Worm (Caenorhabditis elegans) whole organism, L4/young adult: Measurements from ENCODE around the gene T24E12.1.

Experiments used
- W03F9.2 ChIP-seq: fragments of 150-350 bp; optimal IDR thresholded peaks from 2 replicates; lab custom pipeline; 2014; ENCODE audit warnings: missing biosample characterization, missing genetic modification characterization
- dao-5 ChIP-seq: sonication (generic microtip); optimal IDR thresholded peaks from 2 replicates; lab custom pipeline; 2016; ENCODE audit warnings: missing genotype, missing genetic modification characterization, moderate library complexity, missing compliant biosample characterization
- him-1 ChIP-seq: sonication (generic microtip); optimal IDR thresholded peaks from 2 replicates; lab custom pipeline; 2016; ENCODE audit warnings: missing genotype, missing genetic modification reagents, missing genetic modification characterization, missing compliant biosample characterization

The T24E12.1 gene

ce11 chrII:3835915-3836314 is 50.6 kb downstream of the T24E12.1 start, which contains the start of gene oac-4:
oac-4 (minus strand) TSS chrII:3836015.
- TF ChIP-seq dao-5 (tag; lab: Kevin White, UChicago) (no peak), him-1 (tag; lab: Kevin White, UChicago) (no peak), W03F9.2 (tag; lab: Kevin White, UChicago) (no peak)
